Fruit fly (Drosophila melanogaster) whole organism, embryonic: ENCODE measurements around the gene ClC-a.

Experiments used
- Asciz ChIP-seq: fragments of 200-800 bp; sonication (Bioruptor generic); optimal IDR thresholded peaks from 2 replicates; lab custom pipeline; 2017; ENCODE audit warnings: missing biosample characterization, mild to moderate bottlenecking, missing genetic modification characterization, missing genetic modification reagents
- CG11093 ChIP-seq: fragments of 200-800 bp; sonication (Bioruptor generic); IDR thresholded peaks from 3 replicates; pipeline ENCODE4 v1.3.6; 2022; ENCODE audit warnings: missing biosample characterization, missing genetic modification characterization
- CG1233 ChIP-seq: fragments of 200-800 bp; sonication (Bioruptor generic); optimal IDR thresholded peaks from 4 replicates; lab custom pipeline; 2018; ENCODE audit warnings: missing biosample characterization, mild to moderate bottlenecking, missing genetic modification characterization
- CG12942 ChIP-seq: fragments of 200-800 bp; sonication (Bioruptor generic); optimal IDR thresholded peaks from 3 replicates; lab custom pipeline; 2016; ENCODE audit warnings: missing biosample characterization, missing genetic modification characterization
- CG13287 ChIP-seq: fragments of 200-800 bp; sonication (Bioruptor generic); IDR thresholded peaks from 2 replicates; pipeline ENCODE4 v1.3.6; 2022; ENCODE audit warnings: missing biosample characterization, missing genetic modification characterization; ENCODE audit not compliant: partially characterized antibody
- CG13894 ChIP-seq: fragments of 200-800 bp; sonication (Bioruptor generic); optimal IDR thresholded peaks from 3 replicates; lab custom pipeline; 2018; ENCODE audit warnings: missing biosample characterization, mild to moderate bottlenecking, missing genetic modification characterization, moderate library complexity
- CG14014 ChIP-seq: fragments of 200-800 bp; sonication (Bioruptor generic); IDR thresholded peaks from 2 replicates; pipeline ENCODE4 v1.3.6; 2022; ENCODE audit warnings: missing biosample characterization, missing genetic modification characterization
- CG15011 ChIP-seq: fragments of 200-800 bp; sonication (Bioruptor generic); optimal IDR thresholded peaks from 3 replicates; lab custom pipeline; 2018; ENCODE audit warnings: missing biosample characterization, mild to moderate bottlenecking, missing genetic modification characterization
- CG15269 ChIP-seq: fragments of 200-800 bp; sonication (Bioruptor generic); optimal IDR thresholded peaks from 2 replicates; lab custom pipeline; 2018; ENCODE audit warnings: missing biosample characterization, mild to moderate bottlenecking, missing genetic modification characterization, moderate library complexity
- CG16779 ChIP-seq: fragments of 200-800 bp; sonication (Bioruptor generic); IDR thresholded peaks from 2 replicates; pipeline ENCODE4 v1.3.6; 2022; ENCODE audit warnings: missing biosample characterization, missing genetic modification characterization
- CG18262 ChIP-seq: fragments of 200-800 bp; optimal IDR thresholded peaks from 3 replicates; lab custom pipeline; 2019; ENCODE audit warnings: missing biosample characterization, mild to moderate bottlenecking, missing genetic modification characterization, moderate library complexity
- CG32532 ChIP-seq: fragments of 200-800 bp; sonication (Bioruptor generic); IDR thresholded peaks from 2 replicates; pipeline ENCODE4 v1.3.6; 2022; ENCODE audit warnings: missing biosample characterization, missing genetic modification characterization
- CG32772 ChIP-seq: fragments of 200-800 bp; sonication (Bioruptor generic); IDR thresholded peaks from 2 replicates; pipeline ENCODE4 v1.3.6; 2022; ENCODE audit warnings: missing biosample characterization, missing genetic modification characterization
- CG4820 ChIP-seq: fragments of 200-800 bp; sonication (Bioruptor generic); optimal IDR thresholded peaks from 3 replicates; lab custom pipeline; 2016; ENCODE audit warnings: missing biosample characterization, missing genetic modification characterization
- CG5953 ChIP-seq: fragments of 200-800 bp; sonication (Bioruptor generic); IDR thresholded peaks from 2 replicates; pipeline ENCODE4 v1.3.6; 2022; ENCODE audit warnings: missing biosample characterization, missing genetic modification characterization
- CG6272 ChIP-seq: fragments of 200-800 bp; sonication (Bioruptor generic); IDR thresholded peaks from 2 replicates; pipeline ENCODE4 v1.3.6; 2022; ENCODE audit warnings: missing biosample characterization, missing genetic modification characterization
- CG7556 ChIP-seq: fragments of 200-800 bp; sonication (Bioruptor generic); optimal IDR thresholded peaks from 2 replicates; lab custom pipeline; 2017; ENCODE audit warnings: missing biosample characterization, mild to moderate bottlenecking, missing genetic modification characterization
- CG9817 ChIP-seq: fragments of 200-800 bp; sonication (Bioruptor generic); optimal IDR thresholded peaks from 2 replicates; lab custom pipeline; 2018; ENCODE audit warnings: missing biosample characterization, mild to moderate bottlenecking, missing genetic modification characterization, moderate library complexity
- D ChIP-seq, 2 experiments: fragments of 200-800 bp in 1 of 2; fragments of >200 bp in 1 of 2; sonication (Bioruptor generic) in 1 of 2; optimal IDR thresholded peaks; 2 replicates in 1 of 2; 3 replicates in 1 of 2; lab custom pipeline; 2017; ENCODE audit warnings: mild to moderate bottlenecking in 1 of 2, missing biosample characterization in 1 of 2, missing genetic modification characterization in 1 of 2, missing genetic modification reagents in 1 of 2
- E2f1 ChIP-seq: fragments of 200-800 bp; sonication (Bioruptor generic); IDR thresholded peaks from 2 replicates; pipeline ENCODE4 v1.3.6; 2022; ENCODE audit warnings: missing biosample characterization, missing genetic modification characterization
- Fer2 ChIP-seq: fragments of 200-800 bp; sonication (Bioruptor generic); optimal IDR thresholded peaks from 2 replicates; lab custom pipeline; 2018; ENCODE audit warnings: missing biosample characterization, mild to moderate bottlenecking, missing genetic modification characterization, moderate library complexity
- HLHmδ ChIP-seq: fragments of 200-800 bp; sonication (Bioruptor generic); optimal IDR thresholded peaks from 2 replicates; lab custom pipeline; 2018; ENCODE audit warnings: missing biosample characterization, mild to moderate bottlenecking, missing genetic modification characterization, moderate library complexity
- Hsf ChIP-seq: fragments of 200-800 bp; sonication (Bioruptor generic); optimal IDR thresholded peaks from 3 replicates; lab custom pipeline; 2016; ENCODE audit warnings: missing biosample characterization, missing genetic modification characterization
- Jarid2 ChIP-seq: fragments of 200-800 bp; sonication (Bioruptor generic); optimal IDR thresholded peaks from 3 replicates; lab custom pipeline; 2017; ENCODE audit warnings: mild to moderate bottlenecking, missing biosample characterization, missing genetic modification reagents, missing genetic modification characterization
- Lhr ChIP-seq: fragments of 200-800 bp; sonication (Bioruptor generic); optimal IDR thresholded peaks from 3 replicates; lab custom pipeline; 2017; ENCODE audit warnings: mild to moderate bottlenecking, missing biosample characterization, missing genetic modification reagents, missing genetic modification characterization
- Lpt ChIP-seq: fragments of >200 bp; optimal IDR thresholded peaks from 2 replicates; lab custom pipeline; 2018; ENCODE audit warnings: missing biosample characterization, missing genetic modification characterization
- MESR4 ChIP-seq: fragments of 200-800 bp; sonication (Bioruptor generic); optimal IDR thresholded peaks from 2 replicates; lab custom pipeline; 2018; ENCODE audit warnings: missing biosample characterization, mild to moderate bottlenecking, missing genetic modification characterization, moderate library complexity
- MTF-1 ChIP-seq: fragments of 200-800 bp; sonication (Bioruptor generic); optimal IDR thresholded peaks from 2 replicates; lab custom pipeline; 2018; ENCODE audit warnings: missing biosample characterization, mild to moderate bottlenecking, missing genetic modification characterization, borderline replicate concordance
- Mes4 ChIP-seq: fragments of 200-800 bp; sonication (Bioruptor generic); optimal IDR thresholded peaks from 2 replicates; lab custom pipeline; 2016; ENCODE audit warnings: missing biosample characterization, missing genetic modification characterization
- NFAT ChIP-seq: fragments of 200-800 bp; sonication (Bioruptor generic); IDR thresholded peaks from 2 replicates; pipeline ENCODE4 v1.3.6; 2022; ENCODE audit warnings: missing biosample characterization, missing genetic modification characterization
- Oli ChIP-seq: fragments of 200-800 bp; sonication (Bioruptor generic); optimal IDR thresholded peaks from 2 replicates; lab custom pipeline; 2018; ENCODE audit warnings: missing biosample characterization, mild to moderate bottlenecking, missing genetic modification characterization, moderate library complexity
- Ptx1 ChIP-seq: fragments of 200-800 bp; sonication (Bioruptor generic); IDR thresholded peaks from 2 replicates; pipeline ENCODE4 v1.3.6; 2022; ENCODE audit warnings: missing biosample characterization, missing genetic modification characterization
- Rfx ChIP-seq: fragments of 200-800 bp; sonication (Bioruptor generic); IDR thresholded peaks from 2 replicates; pipeline ENCODE4 v1.3.6; 2022; ENCODE audit warnings: missing biosample characterization, missing genetic modification characterization
- Scr ChIP-seq: fragments of 200-800 bp; sonication (Bioruptor generic); IDR thresholded peaks from 2 replicates; pipeline ENCODE4 v1.3.6; 2022; ENCODE audit warnings: missing biosample characterization, missing genetic modification characterization; ENCODE audit not compliant: partially characterized antibody
- Vsx1 ChIP-seq: fragments of 200-800 bp; sonication (Bioruptor generic); optimal IDR thresholded peaks from 2 replicates; lab custom pipeline; 2017; ENCODE audit warnings: missing biosample characterization, mild to moderate bottlenecking, missing genetic modification characterization, missing genetic modification reagents
- da ChIP-seq: fragments of 200-800 bp; sonication (Bioruptor generic); optimal IDR thresholded peaks from 2 replicates; lab custom pipeline; 2016; ENCODE audit warnings: missing biosample characterization, missing genetic modification characterization
- ems ChIP-seq: fragments of 200-800 bp; sonication (Bioruptor generic); optimal IDR thresholded peaks from 3 replicates; lab custom pipeline; 2016; ENCODE audit warnings: missing biosample characterization, missing genetic modification characterization
- fd102C ChIP-seq: fragments of 200-800 bp; sonication (Bioruptor generic); optimal IDR thresholded peaks from 2 replicates; lab custom pipeline; 2018; ENCODE audit warnings: missing biosample characterization, mild to moderate bottlenecking, missing genetic modification characterization, moderate library complexity
- fd3F ChIP-seq: fragments of 200-800 bp; sonication (Bioruptor generic); optimal IDR thresholded peaks from 2 replicates; lab custom pipeline; 2018; ENCODE audit warnings: missing biosample characterization, mild to moderate bottlenecking, missing genetic modification characterization, moderate library complexity
- grau ChIP-seq: fragments of 200-800 bp; optimal IDR thresholded peaks from 3 replicates; lab custom pipeline; 2019; ENCODE audit warnings: missing biosample characterization, mild to moderate bottlenecking, missing genetic modification characterization, moderate library complexity
- gsb-n ChIP-seq: fragments of 200-800 bp; sonication (Bioruptor generic); optimal IDR thresholded peaks from 3 replicates; lab custom pipeline; 2018; ENCODE audit warnings: missing biosample characterization, mild to moderate bottlenecking, missing genetic modification characterization
- inv ChIP-seq: fragments of 200-800 bp; sonication (Bioruptor generic); IDR thresholded peaks from 2 replicates; pipeline ENCODE4 v1.3.6; 2022; ENCODE audit warnings: missing biosample characterization, missing genetic modification characterization; ENCODE audit not compliant: partially characterized antibody
- jing ChIP-seq: fragments of 200-800 bp; sonication (Bioruptor generic); optimal IDR thresholded peaks from 2 replicates; lab custom pipeline; 2018; ENCODE audit warnings: missing biosample characterization, mild to moderate bottlenecking, missing genetic modification characterization
- lilli ChIP-seq: fragments of 200-800 bp; sonication (Bioruptor generic); optimal IDR thresholded peaks from 3 replicates; lab custom pipeline; 2016; ENCODE audit warnings: missing biosample characterization, missing genetic modification characterization
- mirr ChIP-seq: fragments of 200-800 bp; sonication (Bioruptor generic); optimal IDR thresholded peaks from 3 replicates; lab custom pipeline; 2018; ENCODE audit warnings: missing biosample characterization, mild to moderate bottlenecking, missing genetic modification characterization
- nom ChIP-seq: fragments of 200-800 bp; sonication (Bioruptor generic); optimal IDR thresholded peaks from 2 replicates; lab custom pipeline; 2017; ENCODE audit warnings: missing biosample characterization, missing genetic modification characterization, mild to moderate bottlenecking, moderate library complexity, missing genetic modification reagents
- pum ChIP-seq: fragments of 200-800 bp; sonication (Bioruptor generic); optimal IDR thresholded peaks from 2 replicates; lab custom pipeline; 2016; ENCODE audit warnings: missing biosample characterization, missing genetic modification characterization
- run ChIP-seq: fragments of 200-800 bp; sonication (Bioruptor generic); optimal IDR thresholded peaks from 3 replicates; lab custom pipeline; 2018; ENCODE audit warnings: missing biosample characterization, mild to moderate bottlenecking, missing genetic modification characterization
- slp2 ChIP-seq: fragments of 200-800 bp; sonication (Bioruptor generic); optimal IDR thresholded peaks from 2 replicates; lab custom pipeline; 2016; ENCODE audit warnings: missing biosample characterization, missing genetic modification characterization
- sob ChIP-seq: fragments of 200-800 bp; sonication (Bioruptor generic); IDR thresholded peaks from 2 replicates; pipeline ENCODE4 v1.3.6; 2022; ENCODE audit warnings: missing biosample characterization, missing genetic modification characterization
- toy ChIP-seq: fragments of 200-800 bp; sonication (Bioruptor generic); IDR thresholded peaks from 2 replicates; pipeline ENCODE4 v1.3.6; 2022; ENCODE audit warnings: missing biosample characterization, missing genetic modification characterization

Gene ClC-a

dm6 chr3R:11855156-11855555, 42.1 kb upstream of the ClC-a start (continued):
- no peak for TF ChIP-seq MESR4
- TF ChIP-seq jing (GFP tag; lab: Kevin White, UChicago): no peak
- no peak for TF ChIP-seq Hsf (GFP tag; lab: Kevin White, UChicago)
- TF ChIP-seq Asciz (GFP tag; lab: Kevin White, UChicago): no peak
- TF ChIP-seq HLHmδ (GFP tag; lab: Kevin White, UChicago): no peak
- TF ChIP-seq pum (GFP tag; lab: Kevin White, UChicago): no peak
- TF ChIP-seq slp2 (GFP tag; lab: Kevin White, UChicago): no peak
- TF ChIP-seq CG9817 (tag; lab: Kevin White, UChicago): no peak
- no peak for TF ChIP-seq CG15011 (GFP tag; lab: Kevin White, UChicago)
- TF ChIP-seq CG13287 (GFP tag; lab: Robert Waterston, UW): no peak
- no peak for TF ChIP-seq mirr (GFP tag; lab: Kevin White, UChicago)
- TF ChIP-seq ems (GFP tag; lab: Kevin White, UChicago): no peak
- TF ChIP-seq Jarid2 (GFP tag; lab: Kevin White, UChicago): no peak
- TF ChIP-seq Ptx1 (GFP tag; lab: Robert Waterston, UW): peak; percentile 61
- TF ChIP-seq Oli (tag; lab: Kevin White, UChicago): peak; percentile 35
- TF ChIP-seq grau: peak; percentile 45
- no peak for TF ChIP-seq Lpt (GFP tag; lab: Kevin White, UChicago)
- no peak for TF ChIP-seq Fer2 (tag; lab: Kevin White, UChicago)
- no peak for TF ChIP-seq CG32772 (GFP tag; lab: Robert Waterston, UW)
- TF ChIP-seq Vsx1 (GFP tag; lab: Kevin White, UChicago): peak; percentile 1
- peak; percentile 51 for TF ChIP-seq CG15269 (tag; lab: Kevin White, UChicago)
- peak; percentile 49; the same call in 1 of the 2 replicates for TF ChIP-seq CG14014 (GFP tag; lab: Robert Waterston, UW)
- peak; percentile 42; the same call in 1 of the 2 replicates for TF ChIP-seq Rfx (GFP tag; lab: Robert Waterston, UW)
- TF ChIP-seq Scr (GFP tag; lab: Robert Waterston, UW): no peak
- peak; percentile 29; the same call in 1 of the 2 replicates for TF ChIP-seq sob
- peak; percentile 21 for TF ChIP-seq CG12942
- no peak for TF ChIP-seq NFAT (GFP tag; lab: Robert Waterston, UW)
- no peak for TF ChIP-seq D (optimal IDR thresholded peaks at IDR 0.05; lab: Kevin White, UChicago)
- TF ChIP-seq D (GFP tag; optimal IDR thresholded peaks at IDR 0.05; lab: Kevin White, UChicago): no peak
- TF ChIP-seq CG13894 (tag; lab: Kevin White, UChicago): no peak
- TF ChIP-seq Mes4: no peak
- TF ChIP-seq nom (GFP tag; lab: Kevin White, UChicago): no peak
- peak; percentile 43; the same call in 1 of the 2 replicates for TF ChIP-seq CG32532 (GFP tag; lab: Robert Waterston, UW)
- no peak for TF ChIP-seq lilli (GFP tag; lab: Kevin White, UChicago)
- no peak for TF ChIP-seq CG1233 (GFP tag; lab: Kevin White, UChicago)
- no peak for TF ChIP-seq da (GFP tag; lab: Kevin White, UChicago)
- no peak for TF ChIP-seq E2f1 (GFP tag; lab: Robert Waterston, UW)
- no peak for TF ChIP-seq run (tag; lab: Kevin White, UChicago)
- no peak for TF ChIP-seq toy (GFP tag; lab: Robert Waterston, UW)
- TF ChIP-seq CG5953 (GFP tag; lab: Robert Waterston, UW): no peak
- TF ChIP-seq MTF-1 (GFP tag; lab: Kevin White, UChicago): no peak
- no peak for TF ChIP-seq Lhr (GFP tag; lab: Kevin White, UChicago)
- TF ChIP-seq inv (GFP tag; lab: Robert Waterston, UW): no peak
- peak; percentile 29 for TF ChIP-seq CG18262 (tag; lab: Kevin White, UChicago)
- TF ChIP-seq fd102C (GFP tag; lab: Kevin White, UChicago): no peak
- no peak for TF ChIP-seq CG6272
- TF ChIP-seq gsb-n (tag; lab: Kevin White, UChicago): no peak
- TF ChIP-seq CG7556 (GFP tag; lab: Kevin White, UChicago): peak; percentile 36
- TF ChIP-seq CG11093: no peak
- TF ChIP-seq CG4820: peak; percentile 4
- no peak for TF ChIP-seq fd3F (GFP tag; lab: Kevin White, UChicago)
- TF ChIP-seq CG16779: no peak
